Worm (Caenorhabditis elegans) whole organism, late embryonic: Measurements from ENCODE around the gene ssp-36.

Experiments used
- K02D7.2 ChIP-seq: sonication (generic microtip); optimal IDR thresholded peaks from 2 replicates; lab custom pipeline; 2017; ENCODE audit warnings: mild to moderate bottlenecking, missing genetic modification characterization, missing compliant biosample characterization
- K09A11.1 ChIP-seq: sonication (generic microtip); optimal IDR thresholded peaks from 2 replicates; lab custom pipeline; 2017; ENCODE audit warnings: antibody characterized with exemption, mild to moderate bottlenecking, missing genetic modification characterization, missing compliant biosample characterization; ENCODE audit not compliant: insufficient read depth
- ceh-2 ChIP-seq: sonication (generic microtip); optimal IDR thresholded peaks from 2 replicates; lab custom pipeline; 2016; ENCODE audit warnings: missing genotype, missing genetic modification characterization, missing compliant biosample characterization
- ceh-24 ChIP-seq: sonication (generic microtip); optimal IDR thresholded peaks from 2 replicates; lab custom pipeline; 2016; ENCODE audit warnings: mild to moderate bottlenecking, missing genetic modification characterization, missing compliant biosample characterization
- dmd-4 ChIP-seq: sonication (generic microtip); optimal IDR thresholded peaks from 2 replicates; lab custom pipeline; 2016; ENCODE audit warnings: borderline replicate concordance, missing genetic modification characterization, missing compliant biosample characterization
- pqm-1 ChIP-seq: sonication (generic microtip); optimal IDR thresholded peaks from 2 replicates; lab custom pipeline; 2016; ENCODE audit warnings: missing genetic modification characterization, missing compliant biosample characterization
- pros-1 ChIP-seq: fragments of 150-350 bp; optimal IDR thresholded peaks from 2 replicates; lab custom pipeline; 2014; ENCODE audit warnings: missing biosample characterization, missing genetic modification reagents, missing genetic modification characterization
- sox-2 ChIP-seq: fragments of 200-800 bp; sonication (Bioruptor generic); IDR thresholded peaks from 2 replicates; pipeline ENCODE4 v1.3.6; 2022; ENCODE audit warnings: missing genetic modification reagents, missing genetic modification characterization, missing compliant biosample characterization
- tbx-2 ChIP-seq: sonication (generic microtip); optimal IDR thresholded peaks from 2 replicates; lab custom pipeline; 2016; ENCODE audit warnings: missing genetic modification characterization, missing compliant biosample characterization
- zip-5 ChIP-seq: sonication (generic microtip); optimal IDR thresholded peaks from 2 replicates; lab custom pipeline; 2016; ENCODE audit warnings: missing genetic modification characterization, missing compliant biosample characterization
- ztf-16 ChIP-seq: sonication (generic microtip); optimal IDR thresholded peaks from 2 replicates; lab custom pipeline; 2017; ENCODE audit warnings: missing genetic modification characterization, missing compliant biosample characterization

- TF ChIP-seq tbx-2: no peak
- no peak for TF ChIP-seq ceh-2 (tag; lab: Kevin White, UChicago)
- TF ChIP-seq dmd-4 (tag; lab: Kevin White, UChicago): no peak
- TF ChIP-seq pqm-1 (tag; lab: Kevin White, UChicago): no peak
- no peak for TF ChIP-seq ceh-24 (tag; lab: Kevin White, UChicago)
- no peak for TF ChIP-seq K02D7.2 (tag; lab: Kevin White, UChicago)
- no peak for TF ChIP-seq pros-1
- no peak for TF ChIP-seq zip-5 (tag; lab: Kevin White, UChicago)
- TF ChIP-seq sox-2: no peak
- no peak for TF ChIP-seq ztf-16 (tag; lab: Kevin White, UChicago)
- TF ChIP-seq K09A11.1 (tag; lab: Kevin White, UChicago): no peak
Observed at ce11 chrIV:9735750-9736149, 30.4 kb downstream of the ssp-36 start.
